Worm (Caenorhabditis elegans) whole organism, young adult: Measurements from ENCODE around the gene Y48G9A.7.

Experiments used
- B0336.3 ChIP-seq: fragments of 200-800 bp; sonication (Bioruptor generic); IDR thresholded peaks from 2 replicates; pipeline ENCODE4 v1.3.6; 2022; ENCODE audit warnings: missing genetic modification characterization, missing compliant biosample characterization
- D2030.7 ChIP-seq: fragments of 200-800 bp; sonication (Bioruptor generic); IDR thresholded peaks from 2 replicates; pipeline ENCODE4 v1.3.6; 2022; ENCODE audit warnings: missing genetic modification reagents, missing genetic modification characterization, missing compliant biosample characterization
- F10E7.11 ChIP-seq: sonication (generic microtip); optimal IDR thresholded peaks from 2 replicates; lab custom pipeline; 2017; ENCODE audit warnings: mild to moderate bottlenecking, missing genetic modification characterization, moderate library complexity, missing compliant biosample characterization
- F22D6.2 ChIP-seq: sonication (generic microtip); optimal IDR thresholded peaks from 2 replicates; lab custom pipeline; 2016; ENCODE audit warnings: mild to moderate bottlenecking, missing genetic modification characterization, missing compliant biosample characterization
- F33H1.4 ChIP-seq: fragments of 200-800 bp; sonication (Bioruptor generic); IDR thresholded peaks from 2 replicates; pipeline ENCODE4 v1.3.6; 2022; ENCODE audit warnings: missing genetic modification reagents, missing genetic modification characterization, missing compliant biosample characterization
- K11D2.4 ChIP-seq: fragments of 200-800 bp; sonication (Bioruptor generic); IDR thresholded peaks from 2 replicates; pipeline ENCODE4 v1.3.6; 2022; ENCODE audit warnings: missing genetic modification reagents, missing genetic modification characterization, missing compliant biosample characterization
- T07F8.4 ChIP-seq: sonication (generic microtip); optimal IDR thresholded peaks from 2 replicates; lab custom pipeline; 2016; ENCODE audit warnings: mild to moderate bottlenecking, missing genetic modification characterization, moderate library complexity, missing compliant biosample characterization
- Y53G8AR.9 ChIP-seq: fragments of 200-800 bp; sonication (Bioruptor generic); conservative IDR thresholded peaks from 2 replicates; pipeline ENCODE4 v1.3.6; 2022; ENCODE audit warnings: missing genetic modification reagents, missing genetic modification characterization, missing compliant biosample characterization
- aptf-2 ChIP-seq: fragments of 200-800 bp; sonication (Bioruptor generic); conservative IDR thresholded peaks from 2 replicates; pipeline ENCODE4 v1.3.6; 2022; ENCODE audit warnings: missing genetic modification reagents, missing genetic modification characterization, missing compliant biosample characterization
- aptf-3 ChIP-seq: fragments of 200-800 bp; sonication (Bioruptor generic); IDR thresholded peaks from 2 replicates; pipeline ENCODE4 v1.3.6; 2022; ENCODE audit warnings: missing genetic modification characterization, missing compliant biosample characterization
- atf-7 ChIP-seq: sonication (generic microtip); optimal IDR thresholded peaks from 2 replicates; lab custom pipeline; 2017; ENCODE audit warnings: mild to moderate bottlenecking, missing genetic modification characterization, missing compliant biosample characterization
- athp-1 ChIP-seq: sonication (generic microtip); optimal IDR thresholded peaks from 2 replicates; lab custom pipeline; 2017; ENCODE audit warnings: mild to moderate bottlenecking, missing genetic modification characterization, missing compliant biosample characterization
- ceh-27 ChIP-seq: fragments of 200-800 bp; sonication (Bioruptor generic); optimal IDR thresholded peaks from 2 replicates; lab custom pipeline; 2018; ENCODE audit warnings: mild to moderate bottlenecking, missing genetic modification characterization, moderate library complexity, missing compliant biosample characterization
- dox-1 ChIP-seq: fragments of 200-800 bp; sonication (Bioruptor generic); IDR thresholded peaks from 2 replicates; pipeline ENCODE4 v1.3.6; 2022; ENCODE audit warnings: missing genetic modification reagents, missing genetic modification characterization, missing compliant biosample characterization
- dpff-1 ChIP-seq: sonication (generic microtip); optimal IDR thresholded peaks from 2 replicates; lab custom pipeline; 2017; ENCODE audit warnings: mild to moderate bottlenecking, missing genetic modification characterization, missing compliant biosample characterization
- dpl-1 ChIP-seq: fragments of 150-350 bp; optimal IDR thresholded peaks from 2 replicates; lab custom pipeline; 2014; ENCODE audit warnings: missing biosample characterization, missing genetic modification reagents, missing genetic modification characterization
- efl-1 ChIP-seq: fragments of 150-350 bp; optimal IDR thresholded peaks from 2 replicates; lab custom pipeline; 2014; ENCODE audit warnings: missing biosample characterization, missing genetic modification reagents, missing genetic modification characterization
- him-1 ChIP-seq: sonication (generic microtip); optimal IDR thresholded peaks from 2 replicates; lab custom pipeline; 2016; ENCODE audit warnings: missing genotype, missing genetic modification reagents, missing genetic modification characterization, missing compliant biosample characterization
- hlh-26 ChIP-seq: fragments of 200-800 bp; sonication (Bioruptor generic); conservative IDR thresholded peaks from 2 replicates; pipeline ENCODE4 v1.3.6; 2022; ENCODE audit warnings: missing genetic modification reagents, missing genetic modification characterization, missing compliant biosample characterization
- hmg-1.2 ChIP-seq: fragments of 200-800 bp; sonication (Bioruptor generic); IDR thresholded peaks from 2 replicates; pipeline ENCODE4 v1.3.6; 2022; ENCODE audit warnings: missing genetic modification reagents, missing genetic modification characterization, missing compliant biosample characterization
- lin-35 ChIP-seq, 3 experiments: fragments of 150-350 bp in 2 of 3; sonication (generic microtip) in 1 of 3; optimal IDR thresholded peaks; 2 replicates each; lab custom pipeline; 2014 to 2018; ENCODE audit warnings: missing biosample characterization in 3 of 3, missing genetic modification characterization in 3 of 3, missing genetic modification reagents in 3 of 3
- lin-40 ChIP-seq: sonication (generic microtip); optimal IDR thresholded peaks from 2 replicates; lab custom pipeline; 2016; ENCODE audit warnings: missing genetic modification characterization, mild to moderate bottlenecking, missing compliant biosample characterization, missing genotype, missing genetic modification reagents
- lin-54 ChIP-seq: fragments of 200-800 bp; sonication (Bioruptor generic); optimal IDR thresholded peaks from 2 replicates; lab custom pipeline; 2018; ENCODE audit warnings: mild to moderate bottlenecking, missing genetic modification characterization, missing compliant biosample characterization
- lsl-1 ChIP-seq: fragments of 200-800 bp; sonication (Bioruptor generic); optimal IDR thresholded peaks from 2 replicates; lab custom pipeline; 2018; ENCODE audit warnings: mild to moderate bottlenecking, missing genetic modification characterization, moderate library complexity, missing compliant biosample characterization
- madf-3 ChIP-seq: fragments of 200-800 bp; sonication (Bioruptor generic); IDR thresholded peaks from 2 replicates; pipeline ENCODE4 v1.3.6; 2022; ENCODE audit warnings: missing genetic modification reagents, missing genetic modification characterization, missing compliant biosample characterization
- madf-6 ChIP-seq: fragments of 200-800 bp; sonication (Bioruptor generic); IDR thresholded peaks from 2 replicates; pipeline ENCODE4 v1.3.6; 2022; ENCODE audit warnings: missing genetic modification reagents, missing genetic modification characterization, missing compliant biosample characterization
- mcd-1 ChIP-seq: fragments of 200-800 bp; sonication (Bioruptor generic); IDR thresholded peaks from 2 replicates; pipeline ENCODE4 v1.3.6; 2022; ENCODE audit warnings: missing genetic modification reagents, missing genetic modification characterization, missing compliant biosample characterization
- nfya-1 ChIP-seq: sonication (generic microtip); optimal IDR thresholded peaks from 2 replicates; lab custom pipeline; 2017; ENCODE audit warnings: antibody characterized with exemption, missing compliant biosample characterization, missing genetic modification characterization, borderline replicate concordance; ENCODE audit not compliant: insufficient read depth
- nhr-80 ChIP-seq: sonication (generic microtip); optimal IDR thresholded peaks from 2 replicates; lab custom pipeline; 2016; ENCODE audit warnings: missing genetic modification characterization, missing compliant biosample characterization
- pbrm-1 ChIP-seq: fragments of 200-800 bp; sonication (Bioruptor generic); IDR thresholded peaks from 2 replicates; pipeline ENCODE4 v1.3.6; 2022; ENCODE audit warnings: missing genetic modification reagents, missing genetic modification characterization, missing compliant biosample characterization
- rcor-1 ChIP-seq: fragments of 200-800 bp; sonication (Bioruptor generic); IDR thresholded peaks from 2 replicates; pipeline ENCODE4 v1.3.6; 2022; ENCODE audit warnings: missing genetic modification reagents, missing genetic modification characterization, missing compliant biosample characterization
- rec-8 ChIP-seq, 2 experiments: sonication (generic microtip); optimal IDR thresholded peaks; 2 replicates each; lab custom pipeline; 2016; ENCODE audit warnings: mild to moderate bottlenecking in 2 of 2, missing genetic modification characterization in 2 of 2, missing genetic modification reagents in 2 of 2, missing genotype in 2 of 2, missing biosample characterization in 1 of 2, missing compliant biosample characterization in 1 of 2, moderate library complexity in 1 of 2
- rpc-1 ChIP-seq, 2 experiments: fragments of 150-350 bp in 1 of 2; sonication (generic microtip) in 1 of 2; optimal IDR thresholded peaks; 2 replicates each; lab custom pipeline; 2014 to 2018; ENCODE audit warnings: missing biosample characterization in 1 of 2, missing genetic modification characterization in 1 of 2, missing genetic modification reagents in 1 of 2, missing genotype in 1 of 2
- sea-2 ChIP-seq: fragments of 200-800 bp; sonication (Bioruptor generic); IDR thresholded peaks from 2 replicates; pipeline ENCODE4 v1.3.6; 2022; ENCODE audit warnings: missing genetic modification characterization, missing compliant biosample characterization
- snpc-1.1 ChIP-seq: sonication (generic microtip); optimal IDR thresholded peaks from 2 replicates; lab custom pipeline; 2017; ENCODE audit warnings: missing genetic modification characterization, mild to moderate bottlenecking, missing compliant biosample characterization, antibody characterized with exemption, moderate library complexity, missing genotype, missing genetic modification reagents; ENCODE audit not compliant: insufficient read depth
- snpc-1.3 ChIP-seq: sonication (generic microtip); optimal IDR thresholded peaks from 2 replicates; lab custom pipeline; 2017; ENCODE audit warnings: missing genetic modification characterization, mild to moderate bottlenecking, missing compliant biosample characterization, antibody characterized with exemption, moderate library complexity, missing genotype, missing genetic modification reagents; ENCODE audit not compliant: insufficient read depth
- snpc-3.4 ChIP-seq: sonication (generic microtip); optimal IDR thresholded peaks from 2 replicates; lab custom pipeline; 2017; ENCODE audit warnings: missing genetic modification characterization, mild to moderate bottlenecking, missing compliant biosample characterization, antibody characterized with exemption, moderate library complexity, missing genotype, missing genetic modification reagents
- tbp1 ChIP-seq: fragments of 200-800 bp; sonication (Bioruptor generic); optimal IDR thresholded peaks from 2 replicates; lab custom pipeline; 2018; ENCODE audit warnings: mild to moderate bottlenecking, missing genetic modification characterization, missing compliant biosample characterization
- xnd-1 ChIP-seq: sonication (generic microtip); optimal IDR thresholded peaks from 2 replicates; lab custom pipeline; 2016; ENCODE audit warnings: missing genotype, missing genetic modification reagents, missing genetic modification characterization, missing compliant biosample characterization
- zfh-2 ChIP-seq: fragments of 200-800 bp; sonication (Bioruptor generic); conservative IDR thresholded peaks from 2 replicates; pipeline ENCODE4 v1.3.6; 2022; ENCODE audit warnings: missing genetic modification reagents, missing genetic modification characterization, missing compliant biosample characterization
- ztf-18 ChIP-seq: sonication (generic microtip); optimal IDR thresholded peaks from 2 replicates; lab custom pipeline; 2016; ENCODE audit warnings: missing genotype, mild to moderate bottlenecking, missing genetic modification characterization, missing compliant biosample characterization
- ztf-3 ChIP-seq: fragments of 200-800 bp; sonication (Bioruptor generic); optimal IDR thresholded peaks from 2 replicates; lab custom pipeline; 2018; ENCODE audit warnings: mild to moderate bottlenecking, missing genetic modification characterization, missing compliant biosample characterization

The Y48G9A.7 gene

DNA sequence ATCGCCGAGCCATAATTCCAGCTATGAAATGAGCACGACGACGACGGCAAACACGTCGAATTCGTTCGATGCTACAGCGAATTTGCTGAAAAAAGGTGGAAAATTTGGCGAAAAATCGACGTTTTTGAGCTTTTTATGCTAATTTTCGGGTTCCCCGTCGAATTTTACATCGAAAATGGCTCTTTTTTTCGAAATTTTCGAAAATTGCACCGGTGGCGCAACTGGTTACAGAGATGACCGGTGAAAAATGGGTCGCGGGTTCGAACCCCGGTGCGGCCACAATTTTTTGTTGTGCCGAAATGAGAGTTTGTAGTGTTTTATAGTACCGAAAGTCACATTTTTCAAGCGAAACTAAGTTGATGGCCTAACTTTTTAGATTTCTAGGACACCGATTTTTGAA, 27.1 kb downstream of the Y48G9A.7 start:
- TF ChIP-seq tbp1 (GFP tag; lab: Kevin White, UChicago): peak; percentile 70
- 0 out of 2 replicates have a peak, but pooled peaks have one; percentile 3 for TF ChIP-seq zfh-2 (GFP tag; lab: Robert Waterston, UW)
- no peak for TF ChIP-seq F10E7.11 (tag; lab: Kevin White, UChicago)
- TF ChIP-seq rpc-1 (optimal IDR thresholded peaks at IDR 0.05; lab: Kevin White, UChicago): no peak
- TF ChIP-seq rpc-1 (tag; optimal IDR thresholded peaks at IDR 0.05; lab: Kevin White, UChicago): peak; percentile 53
- TF ChIP-seq snpc-1.1 (tag; lab: Kevin White, UChicago): no peak

ce11 chrIII:2150555-2150954, 40.2 kb downstream of the Y48G9A.7 start:
- no peak for TF ChIP-seq aptf-3 (GFP tag; lab: Robert Waterston, UW)
- peak; percentile 30 for TF ChIP-seq lsl-1 (GFP tag; lab: Kevin White, UChicago)

DNA sequence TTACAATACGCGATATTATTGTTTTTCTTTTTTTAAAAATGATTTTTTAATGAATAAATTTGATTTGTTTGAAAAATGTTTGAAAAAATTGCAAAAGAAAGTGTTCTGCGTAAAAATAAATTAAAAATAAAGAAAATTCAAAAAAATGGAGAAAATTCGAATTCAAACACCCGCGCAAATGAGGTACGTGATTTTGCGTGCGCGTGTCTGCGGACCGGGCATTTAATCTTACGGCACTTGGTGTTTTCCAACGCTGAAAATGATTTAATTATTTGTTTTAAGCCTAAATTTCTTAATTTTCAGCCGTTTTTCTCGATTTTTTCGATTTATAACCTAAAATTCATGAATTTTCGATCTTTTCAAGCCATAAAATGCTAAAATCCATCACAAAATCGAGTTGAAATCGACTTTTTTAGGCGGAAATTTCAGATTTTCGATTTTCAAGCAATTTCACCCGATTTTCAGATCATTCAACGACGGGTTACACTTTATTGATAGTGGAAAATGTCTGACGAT, 41.2 kb downstream of the Y48G9A.7 start, which contains the start of gene gcn-1:
Gene gcn-1, plus strand, starts transcription at position 466 of the 516 bp plus-strand sequence.
- peak; percentile 48; the same call in 1 of the 2 replicates for TF ChIP-seq pbrm-1 (GFP tag; lab: Robert Waterston, UW)
- no peak for TF ChIP-seq atf-7
- TF ChIP-seq ztf-3 (GFP tag; lab: Kevin White, UChicago): no peak
- TF ChIP-seq nfya-1 (tag; lab: Kevin White, UChicago): no peak
- no peak for TF ChIP-seq dpff-1
- TF ChIP-seq lin-40 (tag; lab: Kevin White, UChicago): peak; percentile 67
- TF ChIP-seq F33H1.4 (GFP tag; lab: Robert Waterston, UW): peak; percentile 50
- TF ChIP-seq sea-2: no peak
- no peak for TF ChIP-seq K11D2.4 (GFP tag; lab: Robert Waterston, UW)
- TF ChIP-seq him-1 (tag; lab: Kevin White, UChicago): peak; percentile 54
- TF ChIP-seq lin-54: peak; percentile 98
- TF ChIP-seq Y53G8AR.9: 0 out of 2 replicates have a peak, but pooled peaks have one; percentile 35
- no peak for TF ChIP-seq athp-1 (tag; lab: Kevin White, UChicago)
- 0 out of 2 replicates have a peak, but pooled peaks have one; percentile 16 for TF ChIP-seq dox-1 (GFP tag; lab: Robert Waterston, UW)
- TF ChIP-seq mcd-1 (GFP tag; lab: Robert Waterston, UW): peak; percentile 77
- 0 out of 2 replicates have a peak, but pooled peaks have one; percentile 27 for TF ChIP-seq rcor-1
- TF ChIP-seq nhr-80 (tag; lab: Kevin White, UChicago): no peak
- peak; percentile 5 for TF ChIP-seq xnd-1 (tag; lab: Kevin White, UChicago)
- peak; percentile 24 for TF ChIP-seq tbp1 (GFP tag; lab: Kevin White, UChicago)
- TF ChIP-seq aptf-2: no peak
- TF ChIP-seq snpc-3.4 (tag; lab: Kevin White, UChicago): peak; percentile 24
- no peak for TF ChIP-seq ztf-18 (tag; lab: Kevin White, UChicago)
- TF ChIP-seq lin-35 (GFP tag; optimal IDR thresholded peaks at IDR 0.05; lab: Kevin White, UChicago): peak; percentile 37 to 96 (median 57)
- peak; percentile 80 for TF ChIP-seq madf-6 (GFP tag; lab: Robert Waterston, UW)
- TF ChIP-seq hmg-1.2 (GFP tag; lab: Robert Waterston, UW): 0 out of 2 replicates have a peak, but pooled peaks have one; percentile 28
- TF ChIP-seq D2030.7 (GFP tag; lab: Robert Waterston, UW): peak; percentile 25; the same call in 1 of the 2 replicates
- peak; percentile 66 for TF ChIP-seq B0336.3 (GFP tag; lab: Robert Waterston, UW)
- TF ChIP-seq madf-3: no peak
- peak; percentile 84 for TF ChIP-seq efl-1 (GFP tag; lab: Kevin White, UChicago)
- TF ChIP-seq F22D6.2: no peak
- TF ChIP-seq hlh-26: no peak
- peak; percentile 45 for TF ChIP-seq snpc-1.3 (tag; lab: Kevin White, UChicago)
- TF ChIP-seq lsl-1 (GFP tag; lab: Kevin White, UChicago): peak; percentile 66
- no peak for TF ChIP-seq ceh-27 (GFP tag; lab: Kevin White, UChicago)
- no peak for TF ChIP-seq rec-8 (tag; optimal IDR thresholded peaks at IDR 0.05; lab: Kevin White, UChicago)
- TF ChIP-seq T07F8.4 (tag; lab: Kevin White, UChicago): no peak
- TF ChIP-seq dpl-1 (GFP tag; lab: Kevin White, UChicago): peak; percentile 90
